Fruit fly (Drosophila melanogaster): Measurements from ENCODE around the gene Src64B.

The Src64B gene

DNA sequence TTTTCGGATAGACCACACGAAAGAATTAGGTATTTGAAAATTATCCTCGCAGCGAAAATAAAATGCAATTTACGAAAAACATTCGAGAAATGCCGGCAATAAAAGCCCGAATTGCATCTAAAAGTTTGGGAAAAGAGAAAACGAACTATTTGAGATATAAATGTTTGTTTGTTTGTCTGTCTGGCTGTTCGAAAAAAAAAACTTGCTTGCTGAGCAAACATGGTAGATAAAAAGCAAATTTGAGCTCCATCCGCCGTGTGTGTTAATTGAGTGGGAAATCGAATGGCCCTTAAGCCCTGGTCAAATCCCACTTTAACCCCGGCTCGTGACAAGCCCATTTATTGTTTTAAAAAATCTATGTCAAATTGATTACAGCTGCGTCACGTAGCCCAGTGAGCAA lies 10.9 kb downstream of the Src64B start:
- no peak for TF ChIP-seq foxo (GFP tag; optimal IDR thresholded peaks at IDR 0.05)
- TF ChIP-seq fru (GFP tag; optimal IDR thresholded peaks at IDR 0.05): no peak
- TF ChIP-seq OdsH (GFP tag; optimal IDR thresholded peaks at IDR 0.05): no peak
- no peak for TF ChIP-seq Dfd (GFP tag; optimal IDR thresholded peaks at IDR 0.05)
- no peak for TF ChIP-seq dsf (GFP tag; optimal IDR thresholded peaks at IDR 0.05; ENCODE audit: borderline replicate concordance)
- no peak for TF ChIP-seq br (GFP tag; optimal IDR thresholded peaks at IDR 0.05)
- TF ChIP-seq Sp1 (GFP tag; optimal IDR thresholded peaks at IDR 0.05): no peak

DNA sequence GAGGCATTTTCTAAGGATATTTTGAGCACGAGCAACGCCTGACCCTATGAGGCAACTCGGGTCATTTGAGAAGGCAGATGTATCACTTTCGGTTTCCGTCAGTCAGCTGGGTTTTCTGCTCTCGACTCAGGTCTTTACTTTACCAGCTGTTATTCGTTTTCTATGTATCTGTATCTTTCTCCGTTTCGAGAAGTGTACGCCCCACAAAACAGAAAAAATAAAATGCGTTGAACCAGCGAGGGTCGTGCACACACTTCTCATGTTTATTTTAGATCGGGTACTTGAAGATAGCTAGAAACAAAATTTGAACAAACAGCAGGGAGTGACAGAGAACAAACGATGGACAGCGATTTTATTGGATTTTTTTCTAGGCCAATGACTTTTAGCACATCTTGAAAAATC lies 12.1 kb downstream of the Src64B start:
- no peak for TF ChIP-seq CG32264 (GFP tag; optimal IDR thresholded peaks at IDR 0.05)
- no peak for TF ChIP-seq rgr (GFP tag; optimal IDR thresholded peaks at IDR 0.05)
- no peak for TF ChIP-seq CrebA (GFP tag; optimal IDR thresholded peaks at IDR 0.05; ENCODE audit: borderline replicate concordance)
- TF ChIP-seq dmrt93B (GFP tag; optimal IDR thresholded peaks at IDR 0.05): no peak
- no peak for TF ChIP-seq Jra (GFP tag; optimal IDR thresholded peaks at IDR 0.05)
- TF ChIP-seq Myc (optimal IDR thresholded peaks at IDR 0.05): no peak
- TF ChIP-seq Mio (GFP tag; optimal IDR thresholded peaks at IDR 0.05): no peak
- TF ChIP-seq CG9705 (GFP tag; optimal IDR thresholded peaks at IDR 0.05): no peak

DNA sequence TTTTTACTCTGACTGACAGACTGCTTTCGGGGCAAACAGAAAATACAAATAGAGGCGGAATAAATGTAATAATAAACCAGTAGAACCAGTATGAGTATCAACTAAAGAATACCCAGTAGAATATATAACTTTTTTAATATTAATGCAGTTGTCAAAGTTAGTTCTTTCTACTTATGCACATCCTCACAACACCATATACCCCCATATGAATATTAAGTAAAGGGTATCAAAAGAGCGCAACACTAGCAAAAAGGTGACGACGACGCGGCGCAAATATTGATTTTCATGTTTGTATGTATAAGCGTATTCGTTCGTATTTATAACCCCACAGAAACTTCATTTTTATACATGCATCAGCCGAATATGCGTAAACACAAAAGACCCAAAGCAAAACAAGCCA lies 12.9 kb downstream of the Src64B start:
- TF ChIP-seq Jra (GFP tag; optimal IDR thresholded peaks at IDR 0.05) (peak; percentile 22), dmrt93B (GFP tag; optimal IDR thresholded peaks at IDR 0.05) (peak; percentile 74), sv (GFP tag; optimal IDR thresholded peaks at IDR 0.05) (peak; percentile 82), CG9705 (GFP tag; optimal IDR thresholded peaks at IDR 0.05) (peak; percentile 45), dl (GFP tag; optimal IDR thresholded peaks at IDR 0.05; ENCODE audit: insufficient read depth in 1 of 2, partially characterized antibody in 2 of 2) (no peak), lola (GFP tag; optimal IDR thresholded peaks at IDR 0.05) (no peak), fru (GFP tag; optimal IDR thresholded peaks at IDR 0.05) (peak; percentile 77), Hr78 (GFP tag; optimal IDR thresholded peaks at IDR 0.05) (no peak), Rel (GFP tag; optimal IDR thresholded peaks at IDR 0.05) (peak; percentile 5), Rel (tag; optimal IDR thresholded peaks at IDR 0.05) (no peak), Dif (GFP tag; optimal IDR thresholded peaks at IDR 0.05; ENCODE audit: partially characterized antibody) (no peak), psq (GFP tag; optimal IDR thresholded peaks at IDR 0.05) (peak; percentile 83), Dfd (GFP tag; optimal IDR thresholded peaks at IDR 0.05) (no peak), rgr (GFP tag; optimal IDR thresholded peaks at IDR 0.05) (peak; percentile 89), sage (GFP tag; optimal IDR thresholded peaks at IDR 0.05) (peak; percentile 77), ey (GFP tag; optimal IDR thresholded peaks at IDR 0.05) (peak; percentile 78), GATAd (GFP tag; optimal IDR thresholded peaks at IDR 0.05) (no peak), dsf (GFP tag; optimal IDR thresholded peaks at IDR 0.05; ENCODE audit: borderline replicate concordance) (peak; percentile 27), Vsx2 (GFP tag; optimal IDR thresholded peaks at IDR 0.05; ENCODE audit: partially characterized antibody) (no peak), br (GFP tag; optimal IDR thresholded peaks at IDR 0.05) (peak; percentile 71), HLH106 (tag; optimal IDR thresholded peaks at IDR 0.05) (peak; percentile 82), N (GFP tag; optimal IDR thresholded peaks at IDR 0.05) (no peak), Hr83 (GFP tag; optimal IDR thresholded peaks at IDR 0.05; ENCODE audit: poor library complexity, severe bottlenecking) (peak; percentile 24), brk (GFP tag; optimal IDR thresholded peaks at IDR 0.05) (peak; percentile 69), pan (optimal IDR thresholded peaks at IDR 0.05) (peak; percentile 47), Hnf4 (GFP tag; optimal IDR thresholded peaks at IDR 0.05) (peak; percentile 67), woc (GFP tag; optimal IDR thresholded peaks at IDR 0.05) (peak; percentile 82), h (GFP tag; optimal IDR thresholded peaks at IDR 0.05) (peak; percentile 89), Mio (GFP tag; optimal IDR thresholded peaks at IDR 0.05) (no peak), jim (GFP tag; optimal IDR thresholded peaks at IDR 0.05) (no peak), foxo (GFP tag; optimal IDR thresholded peaks at IDR 0.05) (peak; percentile 45 to 77), usp (GFP tag; optimal IDR thresholded peaks at IDR 0.05) (no peak), Abd-B (GFP tag; optimal IDR thresholded peaks at IDR 0.05) (no peak), CG32264 (GFP tag; optimal IDR thresholded peaks at IDR 0.05) (peak; percentile 81), Myc (optimal IDR thresholded peaks at IDR 0.05) (no peak), Sp1 (GFP tag; optimal IDR thresholded peaks at IDR 0.05) (peak; percentile 76), OdsH (GFP tag; optimal IDR thresholded peaks at IDR 0.05) (peak; percentile 90), CrebA (GFP tag; optimal IDR thresholded peaks at IDR 0.05; ENCODE audit: borderline replicate concordance) (no peak), tai (GFP tag; optimal IDR thresholded peaks at IDR 0.05) (peak; percentile 70)
